Fruit fly (Drosophila melanogaster): Measurements from ENCODE around the gene Hou.

dm6 chrX:18621649-18622346 lies 28.4 kb downstream of the Hou start:
- no peak for TF ChIP-seq CG8478 (optimal IDR thresholded peaks at IDR 0.05)
- peak; percentile 88 to 89 for TF ChIP-seq CTCF (optimal IDR thresholded peaks at IDR 0.05)

Data from S2 (cell line).